Fruit fly (Drosophila melanogaster) whole organism, embryonic: Measurements from ENCODE around the gene Rhp.

ENCODE experiments used
- CG10209 ChIP-seq: fragments of 200-800 bp; sonication (Bioruptor generic); optimal IDR thresholded peaks from 3 replicates; lab custom pipeline; 2017; ENCODE audit warnings: missing biosample characterization, mild to moderate bottlenecking, missing genetic modification characterization, missing genetic modification reagents
- CG10366 ChIP-seq: fragments of 200-800 bp; sonication (Bioruptor generic); IDR thresholded peaks from 2 replicates; pipeline ENCODE4 v1.3.6; 2022; ENCODE audit warnings: missing biosample characterization, missing genetic modification characterization
- CG12769 ChIP-seq: fragments of 200-800 bp; sonication (Bioruptor generic); optimal IDR thresholded peaks from 2 replicates; lab custom pipeline; 2019; ENCODE audit warnings: missing biosample characterization, mild to moderate bottlenecking, missing genetic modification characterization, moderate library complexity
- CG6689 ChIP-seq: fragments of 200-800 bp; sonication (Bioruptor generic); IDR thresholded peaks from 2 replicates; pipeline ENCODE4 v1.3.6; 2022; ENCODE audit warnings: missing biosample characterization, missing genetic modification characterization
- CG8281 ChIP-seq: fragments of 200-800 bp; sonication (Bioruptor generic); optimal IDR thresholded peaks from 2 replicates; lab custom pipeline; 2018; ENCODE audit warnings: missing biosample characterization, mild to moderate bottlenecking, missing genetic modification characterization, moderate library complexity
- CG8924 ChIP-seq: fragments of 200-800 bp; optimal IDR thresholded peaks from 3 replicates; lab custom pipeline; 2019; ENCODE audit warnings: missing biosample characterization, mild to moderate bottlenecking, missing genetic modification characterization, moderate library complexity
- CG8944 ChIP-seq: fragments of 200-800 bp; sonication (Bioruptor generic); optimal IDR thresholded peaks from 3 replicates; lab custom pipeline; 2016; ENCODE audit warnings: missing biosample characterization, missing genetic modification characterization
- CG9876 ChIP-seq: fragments of 200-800 bp; sonication (Bioruptor generic); optimal IDR thresholded peaks from 2 replicates; lab custom pipeline; 2016; ENCODE audit warnings: missing biosample characterization, missing genetic modification characterization
- H15 ChIP-seq: fragments of 200-800 bp; sonication (Bioruptor generic); IDR thresholded peaks from 3 replicates; pipeline ENCODE4 v1.3.6; 2022; ENCODE audit warnings: missing biosample characterization, missing genetic modification characterization
- dmrt11E ChIP-seq: fragments of 200-800 bp; sonication (Bioruptor generic); optimal IDR thresholded peaks from 3 replicates; lab custom pipeline; 2018; ENCODE audit warnings: missing biosample characterization, mild to moderate bottlenecking, missing genetic modification characterization, moderate library complexity
- en ChIP-seq: fragments of 200-800 bp; sonication (Bioruptor generic); optimal IDR thresholded peaks from 2 replicates; lab custom pipeline; 2016; ENCODE audit warnings: missing biosample characterization, missing genetic modification characterization
- knrl ChIP-seq: fragments of 200-800 bp; sonication (Bioruptor generic); IDR thresholded peaks from 3 replicates; pipeline ENCODE4 v1.3.6; 2022; ENCODE audit warnings: missing biosample characterization, missing genetic modification characterization; ENCODE audit not compliant: partially characterized antibody
- pita ChIP-seq: fragments of 200-800 bp; sonication (Bioruptor generic); optimal IDR thresholded peaks from 2 replicates; lab custom pipeline; 2017; ENCODE audit warnings: missing biosample characterization, mild to moderate bottlenecking, missing genetic modification characterization

- TF ChIP-seq knrl (no peak), pita (GFP tag; lab: Kevin White, UChicago) (no peak), H15 (GFP tag; lab: Robert Waterston, UW) (no peak), CG6689 (GFP tag; lab: Robert Waterston, UW) (no peak), dmrt11E (tag; lab: Kevin White, UChicago) (no peak), CG10209 (no peak), en (GFP tag; lab: Kevin White, UChicago) (no peak), CG8281 (tag; lab: Kevin White, UChicago) (no peak), CG10366 (GFP tag; lab: Robert Waterston, UW) (no peak), CG8924 (tag; lab: Kevin White, UChicago) (no peak), CG8944 (no peak), CG9876 (no peak), CG12769 (tag; lab: Kevin White, UChicago) (no peak)
Measured at dm6 chrX:15766395-15766866, 22.3 kb upstream of the Rhp start, which contains the start of gene CG8952.
